Fruit fly (Drosophila melanogaster) whole organism, embryonic: Measurements from ENCODE around the gene Polr3G.

Experiments used
- CG12769 ChIP-seq: fragments of 200-800 bp; sonication (Bioruptor generic); optimal IDR thresholded peaks from 2 replicates; lab custom pipeline; 2019; ENCODE audit warnings: missing biosample characterization, mild to moderate bottlenecking, missing genetic modification characterization, moderate library complexity
- CG7987 ChIP-seq: fragments of 200-800 bp; sonication (Bioruptor generic); optimal IDR thresholded peaks from 2 replicates; lab custom pipeline; 2018; ENCODE audit warnings: missing biosample characterization, mild to moderate bottlenecking, missing genetic modification characterization, moderate library complexity
- CG8765 ChIP-seq: fragments of 200-800 bp; sonication (Bioruptor generic); IDR thresholded peaks from 2 replicates; pipeline ENCODE4 v1.3.6; 2022; ENCODE audit warnings: missing biosample characterization, missing genetic modification characterization
- Dbx ChIP-seq: fragments of 200-800 bp; sonication (Bioruptor generic); IDR thresholded peaks from 3 replicates; pipeline ENCODE4 v1.3.6; 2022; ENCODE audit warnings: missing biosample characterization, missing genetic modification characterization
- Hand ChIP-seq: fragments of 200-800 bp; sonication (Bioruptor generic); optimal IDR thresholded peaks from 2 replicates; lab custom pipeline; 2017; ENCODE audit warnings: mild to moderate bottlenecking, missing biosample characterization, missing genetic modification reagents, missing genetic modification characterization
- Hmr ChIP-seq: fragments of 200-800 bp; sonication (Bioruptor generic); optimal IDR thresholded peaks from 3 replicates; lab custom pipeline; 2017; ENCODE audit warnings: mild to moderate bottlenecking, missing biosample characterization, missing genetic modification reagents, missing genetic modification characterization
- eyg ChIP-seq: fragments of 200-800 bp; sonication (Bioruptor generic); optimal IDR thresholded peaks from 3 replicates; lab custom pipeline; 2016; ENCODE audit warnings: missing biosample characterization, missing genetic modification characterization
- grn ChIP-seq: fragments of 200-800 bp; sonication (Bioruptor generic); optimal IDR thresholded peaks from 3 replicates; lab custom pipeline; 2017; ENCODE audit warnings: missing biosample characterization, missing genetic modification characterization
- lmd ChIP-seq: fragments of 200-800 bp; sonication (Bioruptor generic); IDR thresholded peaks from 2 replicates; pipeline ENCODE4 v1.3.6; 2022; ENCODE audit warnings: missing biosample characterization, missing genetic modification characterization
- z ChIP-seq: fragments of 200-800 bp; sonication (Bioruptor generic); IDR thresholded peaks from 3 replicates; pipeline ENCODE4 v1.3.6; 2022; ENCODE audit warnings: missing biosample characterization, missing genetic modification characterization

- TF ChIP-seq CG12769 (tag; lab: Kevin White, UChicago) = no peak
- no peak for TF ChIP-seq CG8765 (GFP tag; lab: Robert Waterston, UW)
- no peak for TF ChIP-seq eyg (GFP tag; lab: Kevin White, UChicago)
- peak; percentile 49 for TF ChIP-seq Hmr
- TF ChIP-seq CG7987 (GFP tag; lab: Kevin White, UChicago) = no peak
- peak; percentile 51 for TF ChIP-seq grn (GFP tag; lab: Kevin White, UChicago)
- 0 out of 3 replicates have a peak, but pooled peaks have one; percentile 31 for TF ChIP-seq Dbx (GFP tag; lab: Robert Waterston, UW)
- TF ChIP-seq Hand (GFP tag; lab: Kevin White, UChicago) = no peak
- TF ChIP-seq z (GFP tag; lab: Robert Waterston, UW) = no peak
- no peak for TF ChIP-seq lmd (GFP tag; lab: Robert Waterston, UW)
Observed at dm6 chr3L:17430957-17431585, 4.1 kb upstream of the Polr3G start.
